Fruit fly (Drosophila melanogaster): Measurements from ENCODE around the gene CG14054.
A peak's percentile ranks its signal among the peaks of the same experiment; 100 is the strongest.

DNA sequence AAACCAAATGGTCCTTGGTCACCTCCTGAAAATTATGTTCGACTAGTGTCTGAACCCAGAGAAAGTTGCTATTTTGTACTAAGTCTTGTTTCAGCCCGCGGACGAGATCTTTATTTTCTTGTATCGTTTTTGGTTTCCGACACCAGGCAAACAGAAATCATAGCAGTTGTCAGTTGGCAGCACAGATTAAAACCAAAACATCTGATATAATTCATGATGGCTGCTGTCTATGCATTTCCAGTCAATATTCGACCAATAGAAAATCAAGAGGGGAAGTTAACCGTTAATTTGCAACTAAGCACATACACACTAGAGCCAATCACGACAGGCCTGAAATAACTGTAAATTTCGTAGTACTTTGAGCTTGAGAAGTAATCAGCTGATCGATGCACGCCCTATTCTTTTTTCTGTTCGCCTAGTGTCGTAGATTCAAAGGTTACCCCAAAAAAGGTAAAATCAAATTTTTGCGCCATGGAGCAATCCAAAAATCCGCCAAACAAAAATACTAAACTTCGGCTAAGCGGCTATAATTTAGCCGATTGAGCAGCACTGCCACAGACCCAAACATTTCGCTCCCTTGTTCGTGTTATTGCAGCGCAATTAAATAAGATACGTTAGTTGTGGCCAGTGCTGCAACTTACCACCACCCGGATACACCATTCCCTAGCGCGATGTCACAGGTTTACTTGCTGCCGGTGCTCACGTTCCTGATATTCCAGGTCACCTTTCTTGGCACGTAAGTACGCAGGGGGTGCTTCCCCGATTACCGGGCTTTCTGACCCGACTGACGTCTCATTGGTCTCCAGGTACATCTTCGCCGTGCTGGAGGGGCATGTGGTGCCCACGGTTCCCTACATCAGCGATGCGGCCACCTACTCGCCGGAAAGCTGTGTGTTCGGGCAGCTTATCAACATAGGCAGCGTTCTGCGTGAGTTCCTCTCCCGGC, 10.5 kb upstream of the CG14054 start, which contains the start of gene CG4025:
- peak; percentile 56 for TF ChIP-seq ovo (GFP tag; optimal IDR thresholded peaks at IDR 0.05)
- TF ChIP-seq kay (GFP tag; ENCODE audit: borderline replicate concordance): no peak
- TF ChIP-seq CG33017 (tag; optimal IDR thresholded peaks at IDR 0.05): no peak
- TF ChIP-seq CG11617 (GFP tag; optimal IDR thresholded peaks at IDR 0.05): no peak
- TF ChIP-seq CG1620 (GFP tag; optimal IDR thresholded peaks at IDR 0.05): no peak
- TF ChIP-seq CG5204 (GFP tag; optimal IDR thresholded peaks at IDR 0.05): no peak
- peak; percentile 99 for TF ChIP-seq pad (GFP tag; optimal IDR thresholded peaks at IDR 0.05)
- no peak for TF ChIP-seq CG7101 (tag; optimal IDR thresholded peaks at IDR 0.05)
- no peak for TF ChIP-seq CG14711 (tag; optimal IDR thresholded peaks at IDR 0.05)
- no peak for TF ChIP-seq Hr96 (GFP tag; optimal IDR thresholded peaks at IDR 0.05)
- peak; percentile 10 for TF ChIP-seq Mnt (GFP tag; optimal IDR thresholded peaks at IDR 0.05)
- no peak for TF ChIP-seq Crg-1 (GFP tag; optimal IDR thresholded peaks at IDR 0.05)

Data from whole organism, adult.